Worm (Caenorhabditis elegans) whole organism, L2 larva: ENCODE data around the gene appg-2.
A peak's percentile ranks its signal among the peaks of the same experiment; 100 is the strongest.

Source experiments
- C34F6.9 ChIP-seq: fragments of 150-350 bp; optimal IDR thresholded peaks from 2 replicates; lab custom pipeline; 2014; ENCODE audit warnings: missing biosample characterization, missing genetic modification characterization
- F13H6.1 ChIP-seq: sonication (generic microtip); optimal IDR thresholded peaks from 2 replicates; lab custom pipeline; 2016; ENCODE audit warnings: missing genetic modification characterization, missing compliant biosample characterization
- R02D3.7 ChIP-seq: fragments of 150-350 bp; optimal IDR thresholded peaks from 2 replicates; lab custom pipeline; 2014; ENCODE audit warnings: missing biosample characterization, missing genetic modification characterization
- Y55F3AM.14 ChIP-seq: fragments of 200-800 bp; sonication (Bioruptor generic); optimal IDR thresholded peaks from 2 replicates; lab custom pipeline; 2018; ENCODE audit warnings: mild to moderate bottlenecking, missing genetic modification characterization, missing compliant biosample characterization
- ZK546.5 ChIP-seq: sonication (generic microtip); optimal IDR thresholded peaks from 2 replicates; lab custom pipeline; 2017; ENCODE audit warnings: missing biosample characterization, missing genetic modification characterization
- alr-1 ChIP-seq: fragments of 150-350 bp; optimal IDR thresholded peaks from 2 replicates; lab custom pipeline; 2014; ENCODE audit warnings: missing biosample characterization, missing genetic modification characterization
- aly-2 ChIP-seq: fragments of 150-350 bp; optimal IDR thresholded peaks from 2 replicates; lab custom pipeline; 2014; ENCODE audit warnings: missing biosample characterization, missing genetic modification characterization
- ama-1 ChIP-seq: fragments of 150-350 bp; optimal IDR thresholded peaks from 2 replicates; lab custom pipeline; 2018; ENCODE audit warnings: inconsistent platforms
- blmp-1 ChIP-seq: sonication (generic microtip); optimal IDR thresholded peaks from 2 replicates; lab custom pipeline; 2017; ENCODE audit warnings: missing genetic modification characterization, mild to moderate bottlenecking, missing compliant biosample characterization, antibody characterized with exemption, moderate library complexity; ENCODE audit not compliant: insufficient read depth
- ceh-16 ChIP-seq: fragments of 150-350 bp; optimal IDR thresholded peaks from 2 replicates; lab custom pipeline; 2014; ENCODE audit warnings: missing biosample characterization, missing genetic modification characterization
- ceh-82 ChIP-seq: fragments of 150-350 bp; optimal IDR thresholded peaks from 2 replicates; lab custom pipeline; 2014; ENCODE audit warnings: missing biosample characterization, missing genetic modification characterization
- crh-2 ChIP-seq: sonication (generic microtip); optimal IDR thresholded peaks from 2 replicates; lab custom pipeline; 2017; ENCODE audit warnings: missing biosample characterization, missing genetic modification characterization
- dmd-4 ChIP-seq: sonication (generic microtip); optimal IDR thresholded peaks from 2 replicates; lab custom pipeline; 2017; ENCODE audit warnings: missing biosample characterization, missing genetic modification characterization
- egl-27 ChIP-seq: sonication (generic microtip); optimal IDR thresholded peaks from 3 replicates; lab custom pipeline; 2017; ENCODE audit warnings: missing biosample characterization, missing genetic modification reagents, missing genetic modification characterization
- elt-1 ChIP-seq: fragments of 150-350 bp; optimal IDR thresholded peaks from 2 replicates; lab custom pipeline; 2014; ENCODE audit warnings: missing biosample characterization, missing genetic modification characterization
- elt-3 ChIP-seq: sonication (generic microtip); optimal IDR thresholded peaks from 2 replicates; lab custom pipeline; 2017; ENCODE audit warnings: missing biosample characterization, missing genetic modification characterization
- fos-1 ChIP-seq: fragments of 150-350 bp; optimal IDR thresholded peaks from 2 replicates; lab custom pipeline; 2014; ENCODE audit warnings: missing biosample characterization, missing genetic modification characterization
- gmeb-1 ChIP-seq: fragments of 150-350 bp; optimal IDR thresholded peaks from 2 replicates; lab custom pipeline; 2014; ENCODE audit warnings: missing biosample characterization, missing genetic modification characterization
- lin-11 ChIP-seq: fragments of 150-350 bp; sonication (generic microtip); optimal IDR thresholded peaks from 2 replicates; lab custom pipeline; 2014; ENCODE audit warnings: missing biosample characterization, missing genetic modification characterization, inconsistent platforms, mixed read lengths
- lin-13 ChIP-seq: fragments of 150-350 bp; optimal IDR thresholded peaks from 2 replicates; lab custom pipeline; 2014; ENCODE audit warnings: missing biosample characterization, missing genetic modification reagents, missing genetic modification characterization
- lin-39 ChIP-seq: fragments of 150-350 bp; optimal IDR thresholded peaks from 2 replicates; lab custom pipeline; 2014; ENCODE audit warnings: missing biosample characterization, missing genetic modification reagents, missing genetic modification characterization
- lsy-2 ChIP-seq, 2 experiments: fragments of 150-350 bp in 1 of 2; sonication (generic microtip) in 1 of 2; optimal IDR thresholded peaks; 2 replicates each; lab custom pipeline; 2014 to 2017; ENCODE audit warnings: missing biosample characterization in 2 of 2, missing genetic modification characterization in 2 of 2
- mab-5 ChIP-seq: fragments of 150-350 bp; optimal IDR thresholded peaks from 2 replicates; lab custom pipeline; 2014; ENCODE audit warnings: missing biosample characterization, missing genetic modification characterization
- mbf-1 ChIP-seq: sonication (generic microtip); optimal IDR thresholded peaks from 2 replicates; lab custom pipeline; 2017; ENCODE audit warnings: missing biosample characterization, missing genetic modification characterization
- mdl-1 ChIP-seq, 2 experiments: fragments of 150-350 bp in 1 of 2; sonication (generic microtip) in 1 of 2; optimal IDR thresholded peaks; 2 replicates each; lab custom pipeline; 2017; ENCODE audit warnings: missing biosample characterization in 2 of 2, missing genetic modification characterization in 2 of 2
- nhr-10 ChIP-seq: sonication (generic microtip); optimal IDR thresholded peaks from 2 replicates; lab custom pipeline; 2017; ENCODE audit warnings: missing biosample characterization, missing genetic modification characterization
- nhr-11 ChIP-seq: fragments of 150-350 bp; optimal IDR thresholded peaks from 2 replicates; lab custom pipeline; 2014; ENCODE audit warnings: missing biosample characterization, missing genetic modification characterization
- nhr-12 ChIP-seq: fragments of 150-350 bp; optimal IDR thresholded peaks from 2 replicates; lab custom pipeline; 2014; ENCODE audit warnings: missing biosample characterization, missing genetic modification characterization
- nhr-129 ChIP-seq: fragments of 150-350 bp; optimal IDR thresholded peaks from 2 replicates; lab custom pipeline; 2014; ENCODE audit warnings: missing biosample characterization, missing genetic modification characterization
- nhr-21 ChIP-seq: fragments of 150-350 bp; optimal IDR thresholded peaks from 2 replicates; lab custom pipeline; 2014; ENCODE audit warnings: missing biosample characterization, missing genetic modification characterization
- nhr-23 ChIP-seq: fragments of 150-350 bp; optimal IDR thresholded peaks from 2 replicates; lab custom pipeline; 2014; ENCODE audit warnings: missing biosample characterization, missing genetic modification reagents, missing genetic modification characterization
- nhr-237 ChIP-seq: fragments of 150-350 bp; optimal IDR thresholded peaks from 2 replicates; lab custom pipeline; 2014; ENCODE audit warnings: missing biosample characterization, missing genetic modification characterization
- nhr-25 ChIP-seq: fragments of 150-350 bp; sonication (generic microtip); optimal IDR thresholded peaks from 3 replicates; lab custom pipeline; 2014; ENCODE audit warnings: missing biosample characterization, missing genetic modification characterization
- nhr-6 ChIP-seq: fragments of 150-350 bp; optimal IDR thresholded peaks from 2 replicates; lab custom pipeline; 2014; ENCODE audit warnings: missing biosample characterization, missing genetic modification characterization
- nhr-77 ChIP-seq: fragments of 150-350 bp; optimal IDR thresholded peaks from 2 replicates; lab custom pipeline; 2014; ENCODE audit warnings: missing biosample characterization, missing genetic modification characterization
- peb-1 ChIP-seq: fragments of 150-350 bp; optimal IDR thresholded peaks from 2 replicates; lab custom pipeline; 2014; ENCODE audit warnings: missing biosample characterization, missing genetic modification characterization
- sem-4 ChIP-seq: fragments of 150-350 bp; optimal IDR thresholded peaks from 2 replicates; lab custom pipeline; 2014; ENCODE audit warnings: missing biosample characterization, missing genetic modification reagents, missing genetic modification characterization
- skn-1 ChIP-seq: sonication (generic microtip); optimal IDR thresholded peaks from 2 replicates; lab custom pipeline; 2017; ENCODE audit warnings: missing biosample characterization, missing genetic modification characterization
- sma-3 ChIP-seq: sonication (generic microtip); optimal IDR thresholded peaks from 2 replicates; lab custom pipeline; 2016; ENCODE audit warnings: missing genetic modification reagents, missing genetic modification characterization, missing compliant biosample characterization
- sma-9 ChIP-seq, 2 experiments: fragments of 150-350 bp in 1 of 2; sonication (generic microtip) in 1 of 2; optimal IDR thresholded peaks; 2 replicates each; lab custom pipeline; 2014 to 2016; ENCODE audit warnings: missing genetic modification characterization in 2 of 2, mild to moderate bottlenecking in 1 of 2, missing biosample characterization in 1 of 2, missing compliant biosample characterization in 1 of 2, missing genetic modification reagents in 1 of 2, moderate library complexity in 1 of 2
- snpc-4 ChIP-seq: fragments of 150-350 bp; optimal IDR thresholded peaks from 2 replicates; lab custom pipeline; 2014; ENCODE audit warnings: missing biosample characterization, missing genetic modification characterization
- unc-39 ChIP-seq: fragments of 150-350 bp; optimal IDR thresholded peaks from 2 replicates; lab custom pipeline; 2014; ENCODE audit warnings: missing biosample characterization, missing genetic modification characterization
- unc-55 ChIP-seq: fragments of 150-350 bp; sonication (generic microtip); optimal IDR thresholded peaks from 3 replicates; lab custom pipeline; 2014; ENCODE audit warnings: missing biosample characterization, missing genetic modification reagents, missing genetic modification characterization
- unc-62 ChIP-seq: fragments of 150-350 bp; optimal IDR thresholded peaks from 2 replicates; lab custom pipeline; 2014; ENCODE audit warnings: missing biosample characterization, missing genetic modification reagents, missing genetic modification characterization
- zag-1 ChIP-seq: fragments of 150-350 bp; optimal IDR thresholded peaks from 2 replicates; lab custom pipeline; 2014; ENCODE audit warnings: missing biosample characterization, missing genetic modification characterization
- ztf-1 ChIP-seq: fragments of 200-800 bp; sonication (Bioruptor generic); conservative IDR thresholded peaks from 2 replicates; pipeline ENCODE4 v1.3.6; 2022; ENCODE audit warnings: missing genetic modification characterization, missing compliant biosample characterization
- ztf-11 ChIP-seq: sonication (generic microtip); optimal IDR thresholded peaks from 2 replicates; lab custom pipeline; 2017; ENCODE audit warnings: missing biosample characterization, missing genetic modification characterization
- ztf-4 ChIP-seq: fragments of 150-350 bp; optimal IDR thresholded peaks from 2 replicates; lab custom pipeline; 2014; ENCODE audit warnings: missing biosample characterization, missing genetic modification characterization

Gene appg-2

DNA sequence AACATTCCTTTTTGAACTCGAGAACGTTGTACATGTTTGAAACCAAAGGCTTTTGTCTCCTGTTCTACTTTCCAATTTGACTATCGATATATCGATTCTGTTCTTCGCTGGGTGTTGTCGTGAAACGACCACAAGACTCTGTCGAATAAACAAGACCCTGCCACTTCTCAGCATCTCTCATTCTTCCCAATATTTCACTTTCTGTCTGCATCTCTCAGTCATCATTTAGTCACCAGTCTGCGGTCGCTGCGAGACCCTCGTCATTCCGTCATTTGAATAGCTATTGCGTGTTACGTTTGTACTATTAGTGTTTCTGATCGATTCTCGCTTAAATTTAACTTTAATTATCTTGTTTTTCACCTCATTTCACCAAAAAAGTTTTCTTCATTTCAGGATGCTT, 13.6 kb upstream of the appg-2 start:
- TF ChIP-seq unc-62 = peak; percentile 69
- TF ChIP-seq nhr-11 (tag; lab: Kevin White, UChicago) = no peak
- TF ChIP-seq sma-3 (GFP tag; lab: Kevin White, UChicago) = peak; percentile 97
- TF ChIP-seq unc-55 (GFP tag; lab: Kevin White, UChicago) = peak; percentile 93
- no peak for TF ChIP-seq dmd-4 (tag; lab: Kevin White, UChicago)
- TF ChIP-seq unc-39 (tag; lab: Kevin White, UChicago) = no peak
- TF ChIP-seq nhr-129 (tag; lab: Kevin White, UChicago) = peak; percentile 99
- TF ChIP-seq nhr-12 (tag; lab: Kevin White, UChicago) = no peak
- 0 out of 2 replicates have a peak, but pooled peaks have one; percentile 46 for TF ChIP-seq ztf-1 (GFP tag; lab: Robert Waterston, UW)
- peak; percentile 92 for TF ChIP-seq mab-5 (tag; lab: Kevin White, UChicago)
- TF ChIP-seq blmp-1 (tag; lab: Kevin White, UChicago) = peak; percentile 60
- peak; percentile 97 for TF ChIP-seq lin-11 (tag; lab: Kevin White, UChicago)
- peak; percentile 92 for TF ChIP-seq gmeb-1
- peak; percentile 97 for TF ChIP-seq nhr-25
- TF ChIP-seq lin-39 (tag; lab: Kevin White, UChicago) = no peak
- TF ChIP-seq snpc-4 (tag; lab: Kevin White, UChicago) = peak; percentile 69
- peak; percentile 100 for TF ChIP-seq C34F6.9 (tag; lab: Kevin White, UChicago)
- peak; percentile 76 for TF ChIP-seq zag-1 (tag; lab: Kevin White, UChicago)
- no peak for TF ChIP-seq peb-1 (tag; lab: Kevin White, UChicago)
- TF ChIP-seq skn-1 (tag; lab: Kevin White, UChicago) = peak; percentile 90
- no peak for TF ChIP-seq nhr-237 (tag; lab: Kevin White, UChicago)
- no peak for TF ChIP-seq elt-1 (tag; lab: Kevin White, UChicago)
- TF ChIP-seq lsy-2 (tag; optimal IDR thresholded peaks at IDR 0.05; lab: Kevin White, UChicago) = peak; percentile 75 to 96
- peak; percentile 66 for TF ChIP-seq ceh-82 (tag; lab: Kevin White, UChicago)
- TF ChIP-seq mdl-1 (tag; optimal IDR thresholded peaks at IDR 0.05; lab: Kevin White, UChicago) = peak; percentile 32 to 75
- TF ChIP-seq mbf-1 (tag; lab: Kevin White, UChicago) = no peak
- TF ChIP-seq Y55F3AM.14 = peak; percentile 80
- TF ChIP-seq elt-3 (tag; lab: Kevin White, UChicago) = no peak
- peak; percentile 89 for TF ChIP-seq lin-13
- TF ChIP-seq alr-1 (tag; lab: Kevin White, UChicago) = no peak
- TF ChIP-seq nhr-10 (tag; lab: Kevin White, UChicago) = peak; percentile 72
- TF ChIP-seq nhr-23 = no peak
- peak; percentile 95 for TF ChIP-seq sma-9 (GFP tag; optimal IDR thresholded peaks at IDR 0.05; lab: Kevin White, UChicago)
- TF ChIP-seq sma-9 (tag; optimal IDR thresholded peaks at IDR 0.05; lab: Kevin White, UChicago) = no peak
- no peak for TF ChIP-seq ztf-11 (tag; lab: Kevin White, UChicago)
- TF ChIP-seq ztf-4 (tag; lab: Kevin White, UChicago) = peak; percentile 95
- TF ChIP-seq nhr-21 = peak; percentile 97
- peak; percentile 96 for TF ChIP-seq fos-1 (tag; lab: Kevin White, UChicago)
- peak; percentile 96 for TF ChIP-seq sem-4
- TF ChIP-seq nhr-77 (tag; lab: Kevin White, UChicago) = peak; percentile 72
- peak; percentile 93 for TF ChIP-seq F13H6.1 (tag; lab: Kevin White, UChicago)
- TF ChIP-seq ZK546.5 (tag; lab: Kevin White, UChicago) = peak; percentile 28
- peak; percentile 82 for TF ChIP-seq egl-27 (tag; lab: Kevin White, UChicago)
- peak; percentile 93 for TF ChIP-seq ama-1 (lab: Kevin White, UChicago)
- TF ChIP-seq R02D3.7 (tag; lab: Kevin White, UChicago) = no peak
- TF ChIP-seq aly-2 (tag; lab: Kevin White, UChicago) = no peak
- peak; percentile 98 for TF ChIP-seq crh-2 (tag; lab: Kevin White, UChicago)
- TF ChIP-seq ceh-16 (tag; lab: Kevin White, UChicago) = peak; percentile 47
- TF ChIP-seq nhr-6 (tag; lab: Kevin White, UChicago) = peak; percentile 90
- TF ChIP-seq, all 48 proteins: peak for 33
